Fruit fly (Drosophila melanogaster) Kc167 (cell line): ENCODE data around the gene CG32756.

ENCODE experiments used
- Sin3A ChIP-seq: fragments of >200 bp; optimal IDR thresholded peaks from 2 replicates; lab custom pipeline; 2018; ENCODE audit warnings: missing external identifiers
- insv ChIP-seq: fragments of >200 bp; optimal IDR thresholded peaks from 3 replicates; lab custom pipeline; 2018; ENCODE audit warnings: missing external identifiers

dm6 chrX:5964169-5964686 is 18.7 kb downstream of the CG32756 start:
- no peak for TF ChIP-seq insv (lab: Kevin White, UChicago)
- no peak for TF ChIP-seq Sin3A
